Fruit fly (Drosophila melanogaster) S2 (cell line): Measurements from ENCODE around the gene Tim8.

Experiments used
- CG8478 ChIP-seq: fragments of >200 bp; optimal IDR thresholded peaks from 2 replicates; lab custom pipeline; 2018
- CTCF ChIP-seq, 2 experiments: fragments of >200 bp; optimal IDR thresholded peaks; 2 replicates each; lab custom pipeline; 2018

Gene Tim8

DNA sequence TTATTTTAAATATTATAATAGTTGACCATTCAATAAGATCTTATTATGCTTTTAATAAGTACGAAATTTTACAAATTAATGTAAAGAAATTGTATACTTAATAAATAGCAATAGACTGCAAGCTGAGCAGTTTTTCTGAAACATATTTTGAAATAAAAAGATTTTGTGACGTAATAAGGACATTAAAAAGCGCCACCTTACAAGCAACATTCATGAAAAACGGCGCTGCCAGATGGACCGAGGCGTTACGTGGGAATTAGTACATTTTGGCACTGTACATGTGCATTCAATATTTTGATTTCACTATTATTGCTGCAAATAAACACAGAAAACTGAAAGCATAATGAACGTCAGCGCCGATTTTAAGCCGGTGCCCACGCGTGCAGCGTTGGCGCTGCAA, 19.4 kb upstream of the Tim8 start, which contains the start of gene CG1738:
TSS of gene CG1738 (plus strand) at position 221 of the 400 bp plus-strand sequence.
- TF ChIP-seq CTCF (optimal IDR thresholded peaks at IDR 0.05; lab: Kevin White, UChicago) (no peak), CG8478 (no peak)

DNA sequence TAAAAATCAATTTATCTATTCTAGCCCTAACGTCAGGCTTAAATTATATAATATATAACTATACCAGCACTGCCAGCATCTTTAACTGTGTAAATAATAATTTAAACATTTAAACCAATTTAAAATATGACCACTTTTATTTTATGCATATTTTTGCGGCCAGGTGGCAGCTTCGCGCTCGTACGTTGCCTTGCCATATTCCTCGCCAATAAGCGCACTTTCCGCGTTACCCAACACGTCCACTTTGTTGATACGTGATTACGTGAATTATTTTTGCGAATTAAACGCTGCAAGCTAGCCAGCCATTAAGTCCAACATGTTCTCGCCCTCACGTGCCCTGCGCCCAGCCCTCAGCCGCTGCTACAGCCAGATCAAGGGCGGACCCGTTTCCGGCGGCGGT, 18.5 kb upstream of the Tim8 start, which contains the start of gene NdufV3:
TSS of gene NdufV3 (plus strand) at position 219 of the 400 bp plus-strand sequence.
- TF ChIP-seq CG8478 = no peak

DNA sequence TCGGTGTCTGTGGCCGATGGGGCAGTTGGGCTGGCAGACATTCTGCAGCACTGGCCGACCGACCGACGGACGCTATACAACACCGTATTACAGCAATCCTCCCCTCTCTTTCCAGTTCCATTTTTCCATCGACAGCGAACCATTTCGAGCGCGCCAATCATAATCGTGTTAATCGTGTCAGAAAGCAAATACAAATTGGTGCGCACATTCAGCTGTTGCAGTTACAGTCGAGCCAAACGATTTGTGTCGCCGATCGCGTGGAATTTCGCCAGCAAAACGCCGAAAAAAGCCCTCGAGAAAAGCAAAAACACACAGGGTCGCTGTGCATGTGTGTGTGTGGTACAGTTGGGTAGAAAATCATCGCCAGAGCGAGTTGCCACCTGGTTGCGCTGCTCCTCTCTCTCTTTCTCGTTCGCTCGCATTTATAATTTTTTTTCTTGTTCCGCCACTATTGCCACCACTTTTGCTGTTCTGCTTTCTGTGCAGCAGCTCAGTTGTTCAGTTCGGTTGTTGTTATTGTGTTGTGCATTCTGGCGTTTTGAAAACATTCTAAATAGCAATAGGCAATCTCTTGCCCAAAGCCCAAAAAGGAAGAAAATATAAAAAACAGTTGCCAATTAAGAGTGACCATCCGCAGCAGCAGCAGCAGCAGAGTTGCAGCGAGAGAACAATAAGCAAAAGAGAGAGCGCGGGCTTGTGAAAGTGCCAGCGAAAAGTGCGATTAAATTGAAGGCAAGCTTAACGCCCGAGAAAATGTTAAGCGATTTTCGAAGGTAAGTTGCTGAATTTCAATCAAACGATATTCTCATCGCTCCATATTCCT, 17.5 kb upstream of the Tim8 start, which contains the start of gene CG1737:
TSS of gene CG1737 (plus strand) at position 104 of the 823 bp plus-strand sequence.
- TF ChIP-seq CG8478 = no peak
- TF ChIP-seq CTCF (optimal IDR thresholded peaks at IDR 0.05; lab: Kevin White, UChicago) = no peak

DNA sequence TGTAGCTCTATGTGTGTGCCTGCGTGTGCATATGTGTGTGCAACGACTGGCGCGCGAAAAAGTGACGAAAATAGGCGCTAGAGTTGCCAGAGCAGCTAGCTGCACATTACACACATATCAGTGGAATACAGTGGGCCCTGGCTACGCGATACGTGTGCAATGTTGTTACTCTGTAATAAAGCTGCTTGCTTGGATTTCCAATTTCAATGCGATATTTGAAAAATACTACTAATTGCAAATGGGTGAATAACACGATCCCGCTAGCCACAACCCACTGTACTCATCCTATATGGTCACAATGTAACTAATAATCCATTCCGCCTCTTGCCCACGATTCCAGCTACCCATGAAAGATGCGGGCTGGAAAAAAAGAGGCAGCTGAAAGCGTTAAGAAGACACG, 16.9 kb upstream of the Tim8 start:
- TF ChIP-seq CTCF (optimal IDR thresholded peaks at IDR 0.05; lab: Kevin White, UChicago) (no peak), CG8478 (no peak)

DNA sequence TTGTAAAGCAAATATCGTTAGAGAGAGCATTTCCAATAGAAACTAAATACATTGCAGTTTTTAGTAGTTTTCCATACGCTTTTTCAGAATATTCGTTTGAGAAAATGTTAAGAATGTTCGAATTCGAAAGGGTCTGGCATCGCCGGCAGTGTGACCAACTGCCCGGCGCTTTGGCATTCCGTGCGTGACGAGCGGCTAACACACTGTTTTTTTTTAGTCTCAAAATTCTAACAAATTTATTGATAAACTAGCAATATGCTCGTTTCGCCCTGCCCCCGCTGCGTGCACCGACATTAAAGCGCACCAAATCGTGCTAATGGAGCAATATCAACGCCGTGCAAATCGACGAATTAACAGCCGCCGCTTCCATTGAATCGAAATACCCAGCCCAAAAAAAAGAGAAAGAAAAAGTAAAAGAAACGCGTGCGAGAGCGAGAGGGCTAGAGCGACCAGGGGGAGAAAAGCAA, 12.5 kb upstream of the Tim8 start, which contains the start of gene dsh:
TSS of gene dsh (plus strand) at position 174 of the 467 bp plus-strand sequence.
- TF ChIP-seq CG8478 (no peak), CTCF (optimal IDR thresholded peaks at IDR 0.05; lab: Kevin White, UChicago) (no peak)

DNA sequence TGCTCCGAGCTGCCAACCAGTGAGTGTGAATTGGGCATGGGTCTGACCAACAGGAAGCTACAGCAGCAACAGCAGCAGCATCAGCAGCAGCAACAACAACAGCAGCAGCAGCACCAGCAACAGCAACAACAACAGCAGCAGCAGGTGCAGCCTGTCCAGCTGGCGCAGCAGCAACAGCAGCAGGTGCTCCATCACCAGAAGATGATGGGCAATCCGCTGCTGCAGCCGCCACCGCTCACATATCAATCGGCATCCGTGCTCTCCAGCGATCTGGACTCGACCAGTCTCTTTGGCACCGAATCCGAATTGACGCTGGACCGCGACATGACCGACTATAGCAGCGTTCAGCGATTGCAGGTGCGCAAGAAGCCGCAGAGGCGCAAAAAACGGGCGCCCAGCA, 11.6 kb upstream of the Tim8 start:
- TF ChIP-seq CG8478 (no peak), CTCF (optimal IDR thresholded peaks at IDR 0.05; lab: Kevin White, UChicago) (no peak)

DNA sequence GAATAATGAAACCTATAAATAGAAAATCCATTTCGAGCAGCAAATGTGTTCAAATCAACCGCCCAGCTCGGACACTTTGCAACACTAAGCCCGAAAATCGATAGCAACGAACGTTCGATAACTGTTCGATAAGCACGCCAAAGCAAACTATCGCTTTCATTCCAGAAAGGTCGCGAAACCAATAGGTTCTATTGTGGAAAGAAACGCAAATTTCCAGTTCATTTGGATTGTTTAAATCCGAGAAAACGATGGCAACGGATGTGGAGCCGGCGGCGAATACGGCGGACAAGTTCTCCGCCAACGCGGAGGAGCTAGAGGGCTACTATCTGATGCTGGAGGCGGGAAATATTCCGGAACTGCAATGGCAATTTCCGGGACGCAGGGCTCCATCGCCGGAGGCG, 9.2 kb upstream of the Tim8 start, which contains the start of gene Pa1:
TSS of gene Pa1 (plus strand) at position 156 of the 401 bp plus-strand sequence.
- TF ChIP-seq CTCF (optimal IDR thresholded peaks at IDR 0.05; lab: Kevin White, UChicago) (no peak), CG8478 (no peak)

DNA sequence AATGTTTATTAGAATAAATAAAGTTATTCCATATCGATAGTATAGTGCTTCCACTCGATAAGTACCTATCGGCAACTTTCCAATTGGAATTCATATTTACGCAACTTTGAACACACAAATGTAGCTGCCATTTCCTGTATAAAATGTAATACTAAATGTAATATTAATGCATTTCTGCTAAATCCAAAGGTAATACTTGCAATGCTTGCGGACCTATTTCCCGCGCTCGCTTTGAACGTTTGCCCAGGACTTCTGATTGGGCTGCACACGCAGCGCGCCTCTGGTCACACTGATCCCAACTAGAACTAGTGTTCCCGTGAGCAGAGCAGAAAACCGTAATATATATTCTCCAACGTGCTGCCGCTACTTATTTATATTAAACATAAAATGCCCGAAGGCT, 1.1 kb downstream of the Tim8 start, which contains the start of gene dlg1:
TSS of gene dlg1 (plus strand) at position 292 of the 400 bp plus-strand sequence.
- TF ChIP-seq CG8478 (no peak), CTCF (optimal IDR thresholded peaks at IDR 0.05; lab: Kevin White, UChicago) (no peak)

DNA sequence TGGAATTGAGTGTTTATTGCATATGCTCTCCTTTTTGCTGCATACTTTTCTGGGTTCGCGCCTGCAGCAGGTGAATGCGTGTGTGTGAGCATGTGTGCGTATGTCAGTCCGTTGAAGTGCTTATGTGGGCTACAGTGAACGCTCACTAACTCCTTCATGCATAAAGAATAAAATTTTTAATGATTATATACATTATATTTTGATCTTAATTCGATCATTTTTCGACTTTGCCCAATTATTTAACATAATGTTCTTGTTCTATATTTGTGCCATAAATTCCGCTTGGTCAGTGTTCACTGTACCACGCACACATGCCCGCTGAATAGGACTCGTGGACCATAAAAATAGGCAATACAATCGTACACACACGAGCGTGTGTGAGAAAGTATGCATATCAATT, 2.5 kb downstream of the Tim8 start:
- no peak for TF ChIP-seq CTCF (optimal IDR thresholded peaks at IDR 0.05; lab: Kevin White, UChicago)

DNA sequence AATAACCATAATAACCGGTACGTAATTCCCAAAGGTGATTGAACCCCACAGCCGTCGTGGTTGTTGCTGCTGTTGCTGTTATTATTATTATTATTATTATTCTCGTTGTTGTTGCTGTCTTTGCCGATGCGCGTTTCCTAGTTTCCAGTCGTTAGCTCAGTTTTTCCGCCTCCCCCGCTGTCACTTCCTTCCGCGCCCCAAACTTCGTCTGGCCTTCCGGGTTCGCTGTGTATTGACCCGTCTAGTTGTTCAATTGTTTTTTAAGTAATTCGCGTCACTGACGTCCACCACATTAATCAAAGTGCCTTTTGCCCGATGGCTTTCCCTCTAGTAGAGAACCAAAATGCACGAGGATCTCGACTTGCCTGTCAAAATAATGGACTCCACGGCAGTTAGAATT, 3.4 kb downstream of the Tim8 start:
- TF ChIP-seq CTCF (optimal IDR thresholded peaks at IDR 0.05; lab: Kevin White, UChicago) = no peak
- TF ChIP-seq CG8478 = no peak

DNA sequence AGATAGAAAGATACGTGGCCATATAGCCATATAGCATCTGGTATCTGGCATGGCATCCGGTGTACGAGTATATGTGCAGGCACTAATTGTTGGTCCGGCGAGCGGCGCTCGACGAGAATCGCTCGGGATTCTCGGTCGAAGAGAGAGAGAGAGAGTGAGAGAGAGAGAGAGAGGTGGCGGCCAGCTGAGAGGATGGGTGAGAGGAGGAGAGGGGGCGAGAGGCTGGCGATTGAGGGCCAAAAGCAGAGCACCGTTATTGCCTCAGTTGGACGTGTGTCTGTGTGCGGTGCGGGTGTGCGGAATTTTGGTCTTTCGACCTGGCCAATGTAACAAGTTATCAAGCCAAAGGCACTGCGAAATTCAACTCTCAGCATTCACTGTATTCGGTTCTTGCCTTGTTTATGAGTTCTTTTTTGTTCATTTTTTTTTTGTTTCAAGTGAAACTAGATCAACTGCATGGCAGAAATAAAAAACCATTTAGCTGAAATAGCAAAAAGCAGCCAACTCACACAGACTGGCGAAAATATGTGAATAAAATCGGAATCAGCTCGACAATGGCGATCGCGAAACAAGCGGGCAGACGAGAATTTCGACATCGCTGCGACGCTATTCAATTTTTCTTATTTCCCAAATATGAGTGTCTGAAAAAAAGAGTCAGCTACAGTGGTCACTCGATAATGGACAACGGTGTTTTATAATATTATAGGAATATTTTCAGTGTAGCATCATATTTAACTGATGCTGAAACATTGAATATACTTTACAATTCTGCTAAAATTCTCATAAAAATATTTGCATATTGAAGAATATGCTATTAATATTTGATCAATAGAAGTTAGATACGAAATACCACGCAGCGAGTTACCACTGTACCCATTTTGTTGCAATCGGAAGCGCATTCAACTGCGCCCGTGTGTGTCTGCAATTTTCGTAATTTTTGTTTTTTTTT, 4.8 kb downstream of the Tim8 start:
- no peak for TF ChIP-seq CG8478
- no peak for TF ChIP-seq CTCF (optimal IDR thresholded peaks at IDR 0.05; lab: Kevin White, UChicago)

DNA sequence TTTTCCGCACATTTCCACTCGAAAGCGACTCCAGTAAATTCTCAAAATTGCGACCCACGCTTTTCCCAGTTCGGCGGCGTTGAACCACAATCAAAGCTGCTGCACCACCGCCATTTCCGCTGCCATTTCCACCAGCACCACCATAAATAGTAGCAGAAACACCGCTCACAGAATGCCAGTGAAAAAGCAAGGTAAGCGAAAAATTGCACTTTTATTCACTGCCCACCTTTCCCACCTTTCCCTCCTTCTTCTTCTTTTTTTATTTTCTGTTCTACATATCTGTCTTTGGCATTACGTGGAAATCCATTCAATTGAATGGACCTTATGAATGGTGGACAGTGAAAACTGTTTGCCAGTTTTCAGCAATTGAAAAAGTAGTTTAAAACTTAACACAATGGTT, 6.1 kb downstream of the Tim8 start:
- TF ChIP-seq CTCF (optimal IDR thresholded peaks at IDR 0.05; lab: Kevin White, UChicago) = no peak
- TF ChIP-seq CG8478 = no peak

DNA sequence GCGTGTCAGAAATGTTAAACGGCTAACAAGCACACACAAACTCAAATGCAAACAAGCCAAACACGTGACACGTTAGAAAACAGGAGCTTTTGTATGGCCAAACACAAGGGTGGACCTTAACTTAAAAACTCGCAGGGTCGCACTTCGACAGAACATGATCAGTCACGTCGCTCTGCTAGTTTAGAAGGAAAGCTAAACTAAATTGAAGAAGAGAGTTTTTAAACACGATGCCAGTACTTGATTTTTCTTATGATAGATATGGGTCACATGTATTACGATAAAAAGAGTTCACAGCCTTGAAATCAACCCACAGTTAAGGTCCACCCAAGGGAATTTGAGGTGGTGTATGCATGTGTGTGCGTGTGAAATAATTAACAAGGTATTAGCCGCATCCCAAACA, 10.1 kb downstream of the Tim8 start:
- no peak for TF ChIP-seq CG8478
- no peak for TF ChIP-seq CTCF (optimal IDR thresholded peaks at IDR 0.05; lab: Kevin White, UChicago)

DNA sequence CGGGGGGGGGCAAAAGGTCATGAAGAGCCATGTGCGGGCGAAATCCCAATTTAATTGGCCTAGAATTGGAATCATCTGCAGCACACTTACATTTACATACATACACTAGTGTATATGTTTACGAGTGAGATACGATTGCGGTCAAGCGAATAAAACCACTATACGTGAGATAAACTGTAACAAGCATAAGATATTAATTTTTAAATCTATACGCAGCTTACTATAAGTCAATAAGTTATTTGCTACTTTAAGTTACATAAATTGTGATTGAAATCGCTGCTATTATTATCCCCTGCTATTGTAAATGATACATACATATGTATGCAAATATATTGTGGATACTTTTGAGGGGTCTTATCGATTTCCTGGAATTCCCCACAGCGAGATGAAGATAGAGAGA, 10.9 kb downstream of the Tim8 start:
- TF ChIP-seq CG8478 = no peak
- no peak for TF ChIP-seq CTCF (optimal IDR thresholded peaks at IDR 0.05; lab: Kevin White, UChicago)

DNA sequence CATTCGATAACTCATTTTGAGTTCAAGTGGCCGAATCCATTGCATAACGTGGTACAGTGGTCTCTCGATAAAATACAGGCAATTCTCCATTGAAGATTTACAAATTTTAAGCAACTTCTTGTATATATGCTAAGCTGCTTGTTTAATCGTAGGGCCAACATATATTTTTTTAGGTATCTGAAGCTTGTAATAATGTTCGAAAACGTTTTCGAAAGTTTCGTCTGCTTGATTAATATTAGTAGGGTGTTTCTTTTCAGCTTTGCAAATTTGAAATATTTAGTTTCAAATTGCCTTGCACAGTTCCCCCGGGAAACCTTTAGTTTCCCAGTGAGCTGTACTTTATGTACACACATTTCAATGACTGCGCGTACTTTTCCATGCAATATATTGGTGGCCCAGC, 11.5 kb downstream of the Tim8 start:
- TF ChIP-seq CTCF (optimal IDR thresholded peaks at IDR 0.05; lab: Kevin White, UChicago) (no peak), CG8478 (no peak)
